Worm (Caenorhabditis elegans) whole organism, L1 larva: ENCODE results near the gene mpc-1.

Source experiments
- F16B12.6 ChIP-seq: fragments of 150-350 bp; optimal IDR thresholded peaks from 2 replicates; lab custom pipeline; 2014; ENCODE audit warnings: missing biosample characterization, missing genetic modification characterization
- Y116A8C.19 ChIP-seq: sonication (generic microtip); optimal IDR thresholded peaks from 2 replicates; lab custom pipeline; 2016; ENCODE audit warnings: missing compliant biosample characterization, missing genetic modification characterization, borderline replicate concordance
- aha-1 ChIP-seq: fragments of 150-350 bp; optimal IDR thresholded peaks from 2 replicates; lab custom pipeline; 2014; ENCODE audit warnings: missing biosample characterization, missing genetic modification characterization
- aly-2 ChIP-seq: fragments of 150-350 bp; optimal IDR thresholded peaks from 2 replicates; lab custom pipeline; 2014; ENCODE audit warnings: missing biosample characterization, missing genetic modification characterization
- ama-1 ChIP-seq: fragments of 150-350 bp; optimal IDR thresholded peaks from 2 replicates; lab custom pipeline; 2014
- ceh-8 ChIP-seq: fragments of 200-800 bp; sonication (Bioruptor generic); optimal IDR thresholded peaks from 2 replicates; lab custom pipeline; 2018; ENCODE audit warnings: mild to moderate bottlenecking, missing genetic modification characterization, moderate library complexity, missing compliant biosample characterization
- ces-1 ChIP-seq: fragments of 150-350 bp; optimal IDR thresholded peaks from 2 replicates; lab custom pipeline; 2014; ENCODE audit warnings: missing biosample characterization, missing genetic modification reagents, missing genetic modification characterization
- dpl-1 ChIP-seq, 3 experiments: fragments of 150-350 bp in 2 of 3; sonication (generic microtip) in 1 of 3; optimal IDR thresholded peaks; 2 replicates each; lab custom pipeline; 2014 to 2017; ENCODE audit warnings: missing biosample characterization in 3 of 3, missing genetic modification characterization in 3 of 3, missing genetic modification reagents in 3 of 3
- dsc-1 ChIP-seq: sonication (generic microtip); optimal IDR thresholded peaks from 2 replicates; lab custom pipeline; 2016; ENCODE audit warnings: mild to moderate bottlenecking, missing genetic modification characterization, missing compliant biosample characterization
- efl-1 ChIP-seq, 4 experiments: fragments of 150-350 bp; optimal IDR thresholded peaks in 3 of 4; peaks in 1 of 4; 1 replicate in 1 of 4; 2 replicates in 3 of 4; lab custom pipeline; 2014; ENCODE audit warnings: missing biosample characterization in 2 of 4, missing genetic modification characterization in 2 of 4, missing genetic modification reagents in 2 of 4
- efl-3 ChIP-seq: fragments of 200-800 bp; sonication (Bioruptor generic); optimal IDR thresholded peaks from 2 replicates; lab custom pipeline; 2018; ENCODE audit warnings: mild to moderate bottlenecking, missing genetic modification characterization, missing compliant biosample characterization
- elt-2 ChIP-seq: sonication (generic microtip); optimal IDR thresholded peaks from 2 replicates; lab custom pipeline; 2016; ENCODE audit warnings: missing genetic modification characterization, mild to moderate bottlenecking, inconsistent platforms, missing compliant biosample characterization, missing genetic modification reagents
- elt-3 ChIP-seq, 6 experiments: fragments of 150-350 bp in 1 of 6; sonication (generic microtip); optimal IDR thresholded peaks; 2 replicates each; lab custom pipeline; 2017 to 2018; ENCODE audit warnings: missing biosample characterization in 6 of 6, missing genetic modification characterization in 6 of 6, inconsistent platforms in 1 of 6
- fkh-4 ChIP-seq: sonication (generic microtip); optimal IDR thresholded peaks from 2 replicates; lab custom pipeline; 2016; ENCODE audit warnings: missing compliant biosample characterization, missing genetic modification characterization, borderline replicate concordance
- fkh-8 ChIP-seq: sonication (generic microtip); optimal IDR thresholded peaks from 2 replicates; lab custom pipeline; 2016; ENCODE audit warnings: mild to moderate bottlenecking, missing genetic modification characterization, missing compliant biosample characterization
- irx-1 ChIP-seq: sonication (generic microtip); optimal IDR thresholded peaks from 2 replicates; lab custom pipeline; 2016; ENCODE audit warnings: missing genetic modification characterization, missing compliant biosample characterization
- isw-1 ChIP-seq: fragments of 200-800 bp; sonication (Bioruptor generic); IDR thresholded peaks from 2 replicates; pipeline ENCODE4 v1.3.6; 2022; ENCODE audit warnings: missing genetic modification characterization, missing compliant biosample characterization
- lin-13 ChIP-seq: fragments of 150-350 bp; optimal IDR thresholded peaks from 2 replicates; lab custom pipeline; 2014; ENCODE audit warnings: missing biosample characterization, missing genetic modification reagents, missing genetic modification characterization
- lin-35 ChIP-seq, 2 experiments: fragments of 150-350 bp; optimal IDR thresholded peaks; 2 replicates each; lab custom pipeline; 2014; ENCODE audit warnings: missing biosample characterization in 2 of 2, missing genetic modification characterization in 2 of 2, missing genetic modification reagents in 2 of 2
- lsy-2 ChIP-seq, 2 experiments: fragments of 150-350 bp; optimal IDR thresholded peaks; 2 replicates each; lab custom pipeline; 2014; ENCODE audit warnings: missing biosample characterization in 2 of 2, missing genetic modification characterization in 2 of 2
- mdl-1 ChIP-seq, 2 experiments: fragments of 150-350 bp; optimal IDR thresholded peaks; 2 replicates each; lab custom pipeline; 2014 to 2017; ENCODE audit warnings: missing biosample characterization in 2 of 2, missing genetic modification characterization in 2 of 2, inconsistent platforms in 1 of 2
- mep-1 ChIP-seq: fragments of 150-350 bp; optimal IDR thresholded peaks from 2 replicates; lab custom pipeline; 2014; ENCODE audit warnings: missing biosample characterization, missing genetic modification characterization
- nhr-12 ChIP-seq: sonication (generic microtip); optimal IDR thresholded peaks from 2 replicates; lab custom pipeline; 2017; ENCODE audit warnings: missing biosample characterization, missing genetic modification characterization
- nhr-71 ChIP-seq: sonication (generic microtip); optimal IDR thresholded peaks from 2 replicates; lab custom pipeline; 2016; ENCODE audit warnings: mild to moderate bottlenecking, missing genetic modification characterization, moderate library complexity, missing compliant biosample characterization
- nhr-77 ChIP-seq: fragments of 150-350 bp; optimal IDR thresholded peaks from 2 replicates; lab custom pipeline; 2014; ENCODE audit warnings: missing biosample characterization, missing genetic modification characterization
- nhr-85 ChIP-seq: sonication (generic microtip); peaks from one replicate; lab custom pipeline; 2016; ENCODE audit warnings: missing genetic modification characterization, inconsistent platforms, missing compliant biosample characterization
- pag-3 ChIP-seq: sonication (generic microtip); optimal IDR thresholded peaks from 2 replicates; lab custom pipeline; 2017; ENCODE audit warnings: missing genetic modification characterization, mild to moderate bottlenecking, missing compliant biosample characterization, antibody characterized with exemption, borderline replicate concordance; ENCODE audit not compliant: insufficient read depth
- pqm-1 ChIP-seq: sonication (generic microtip); optimal IDR thresholded peaks from 3 replicates; lab custom pipeline; 2017; ENCODE audit warnings: missing biosample characterization, missing genetic modification characterization
- rnt-1 ChIP-seq: sonication (generic microtip); optimal IDR thresholded peaks from 2 replicates; lab custom pipeline; 2016; ENCODE audit warnings: mild to moderate bottlenecking, missing genetic modification characterization, moderate library complexity, missing compliant biosample characterization
- snpc-4 ChIP-seq: fragments of 150-350 bp; optimal IDR thresholded peaks from 2 replicates; lab custom pipeline; 2014; ENCODE audit warnings: missing biosample characterization, missing genetic modification characterization
- snu-23 ChIP-seq: sonication (generic microtip); optimal IDR thresholded peaks from 2 replicates; lab custom pipeline; 2016; ENCODE audit warnings: missing genetic modification characterization, missing compliant biosample characterization
- sptf-1 ChIP-seq: fragments of 150-350 bp; optimal IDR thresholded peaks from 2 replicates; lab custom pipeline; 2014; ENCODE audit warnings: missing biosample characterization, missing genetic modification characterization
- swsn-7 ChIP-seq: sonication (generic microtip); optimal IDR thresholded peaks from 2 replicates; lab custom pipeline; 2016; ENCODE audit warnings: missing genetic modification characterization, missing compliant biosample characterization
- tbx-2 ChIP-seq: sonication (generic microtip); optimal IDR thresholded peaks from 2 replicates; lab custom pipeline; 2016; ENCODE audit warnings: missing genetic modification characterization, missing compliant biosample characterization
- unc-62 ChIP-seq: fragments of 150-350 bp; optimal IDR thresholded peaks from 2 replicates; lab custom pipeline; 2014; ENCODE audit warnings: missing biosample characterization, missing genetic modification reagents, missing genetic modification characterization
- unc-86 ChIP-seq: sonication (generic microtip); optimal IDR thresholded peaks from 2 replicates; lab custom pipeline; 2016; ENCODE audit warnings: missing genetic modification characterization, missing compliant biosample characterization
- unc-98 ChIP-seq: fragments of 200-800 bp; sonication (Bioruptor generic); IDR thresholded peaks from 2 replicates; pipeline ENCODE4 v1.3.6; 2022; ENCODE audit warnings: missing genetic modification characterization, missing compliant biosample characterization
- xbp-1 ChIP-seq: sonication (generic microtip); optimal IDR thresholded peaks from 2 replicates; lab custom pipeline; 2016; ENCODE audit warnings: missing genetic modification characterization, missing compliant biosample characterization
- zip-4 ChIP-seq: fragments of 200-800 bp; sonication (Bioruptor generic); optimal IDR thresholded peaks from 2 replicates; lab custom pipeline; 2018; ENCODE audit warnings: mild to moderate bottlenecking, missing genetic modification characterization, moderate library complexity, missing compliant biosample characterization
- ztf-11 ChIP-seq, 2 experiments: sonication (generic microtip); optimal IDR thresholded peaks; 2 replicates each; lab custom pipeline; 2016 to 2017; ENCODE audit warnings: missing genetic modification characterization in 2 of 2, missing biosample characterization in 1 of 2, missing compliant biosample characterization in 1 of 2
- ztf-4 ChIP-seq: fragments of 150-350 bp; optimal IDR thresholded peaks from 2 replicates; lab custom pipeline; 2014; ENCODE audit warnings: missing biosample characterization, missing genetic modification characterization

mpc-1 gene

ce11 chrIII:4414041-4414440 lies 784 bp downstream of the mpc-1 start (continued):
- TF ChIP-seq aly-2 (peak; percentile 5), efl-1 (optimal IDR thresholded peaks at IDR 0.05; lab: Kevin White, UChicago) (peak; percentile 37 to 54), efl-1 (GFP tag; optimal IDR thresholded peaks at IDR 0.05 in 1 of 2; lab: Kevin White, UChicago) (peak; percentile 37 to 91), elt-3 (tag; optimal IDR thresholded peaks at IDR 0.05; lab: Kevin White, UChicago) (peak in 1 of 6 experiments; percentile 16), dsc-1 (tag; lab: Kevin White, UChicago) (peak; percentile 65), rnt-1 (peak; percentile 23), isw-1 (GFP tag; lab: Robert Waterston, UW) (peak; percentile 41), swsn-7 (peak; percentile 65), F16B12.6 (tag; lab: Kevin White, UChicago) (peak; percentile 18)

ce11 chrIII:4415135-4415534 lies 1.9 kb downstream of the mpc-1 start, which contains the start of gene R07E5.11:
Gene R07E5.11 (minus strand): TSS chrIII:4415235.
- TF ChIP-seq sptf-1 (no peak), unc-62 (GFP tag; lab: Kevin White, UChicago) (no peak), tbx-2 (no peak), ama-1 (no peak), Y116A8C.19 (tag; lab: Kevin White, UChicago) (no peak), ces-1 (GFP tag; lab: Kevin White, UChicago) (no peak), dpl-1 (GFP tag; optimal IDR thresholded peaks at IDR 0.05; lab: Kevin White, UChicago) (no peak), ztf-4 (tag; lab: Kevin White, UChicago) (no peak), fkh-4 (tag; lab: Kevin White, UChicago) (no peak), lin-13 (GFP tag; lab: Kevin White, UChicago) (no peak), nhr-12 (tag; lab: Kevin White, UChicago) (no peak)

ce11 chrIII:4417956-4418355 lies 4.7 kb downstream of the mpc-1 start, which contains the start of the genes R07E5.19 and pdcd-2:
Gene R07E5.19 (minus strand): TSS chrIII:4418056.
Gene pdcd-2 (minus strand): TSS chrIII:4418057.
- TF ChIP-seq efl-1 (optimal IDR thresholded peaks at IDR 0.05; lab: Kevin White, UChicago), result no peak
- TF ChIP-seq efl-1 (GFP tag; optimal IDR thresholded peaks at IDR 0.05 in 1 of 2; lab: Kevin White, UChicago), result peak in 1 of 2 experiments; percentile 14
- no peak for TF ChIP-seq ceh-8

ce11 chrIII:4419117-4419978 lies 6.1 kb downstream of the mpc-1 start, which contains the start of the genes R07E5.7 and cku-80:
Gene R07E5.7 (minus strand): TSS chrIII:4419167.
Gene cku-80 (plus strand): TSS chrIII:4419848.
- TF ChIP-seq isw-1 (GFP tag; lab: Robert Waterston, UW) (peak; percentile 39; the same call in 1 of the 2 replicates), swsn-7 (peak; percentile 54), tbx-2 (peak; percentile 53), aha-1 (peak; percentile 28), mdl-1 (tag; optimal IDR thresholded peaks at IDR 0.05; lab: Kevin White, UChicago) (peak in 1 of 2 experiments; percentile 41), xbp-1 (tag; lab: Kevin White, UChicago) (peak; percentile 61), snpc-4 (peak; percentile 44), dsc-1 (tag; lab: Kevin White, UChicago) (peak; percentile 40), zip-4 (GFP tag; lab: Kevin White, UChicago) (no peak), lin-13 (GFP tag; lab: Kevin White, UChicago) (peak; percentile 51), pqm-1 (tag; lab: Kevin White, UChicago) (no peak), nhr-85 (tag; lab: Kevin White, UChicago) (peak; percentile 75), efl-3 (no peak), ces-1 (GFP tag; lab: Kevin White, UChicago) (no peak), dpl-1 (GFP tag; optimal IDR thresholded peaks at IDR 0.05; lab: Kevin White, UChicago) (peak; percentile 86 to 91 (median 90)), elt-3 (tag; optimal IDR thresholded peaks at IDR 0.05; lab: Kevin White, UChicago) (peak in 2 of 6 experiments; percentile 44 to 47), aly-2 (no peak), nhr-77 (tag; lab: Kevin White, UChicago) (peak; percentile 24), irx-1 (tag; lab: Kevin White, UChicago) (peak; percentile 42), Y116A8C.19 (tag; lab: Kevin White, UChicago) (no peak), pag-3 (tag; lab: Kevin White, UChicago) (no peak), lin-35 (GFP tag; optimal IDR thresholded peaks at IDR 0.05; lab: Kevin White, UChicago) (peak; percentile 84 to 95), lsy-2 (tag; optimal IDR thresholded peaks at IDR 0.05; lab: Kevin White, UChicago) (peak; percentile 74 to 78), elt-2 (peak; percentile 40), unc-86 (tag; lab: Kevin White, UChicago) (peak; percentile 46), ztf-11 (tag; optimal IDR thresholded peaks at IDR 0.05; lab: Kevin White, UChicago) (peak in 1 of 2 experiments; percentile 28), mep-1 (peak; percentile 59), fkh-8 (tag; lab: Kevin White, UChicago) (peak; percentile 30), rnt-1 (peak; percentile 78), nhr-71 (tag; lab: Kevin White, UChicago) (peak; percentile 78), unc-98 (GFP tag; lab: Robert Waterston, UW) (no peak), nhr-12 (tag; lab: Kevin White, UChicago) (no peak), snu-23 (peak; percentile 84)
